Fruit fly (Drosophila melanogaster) whole organism, embryonic: ENCODE measurements around the gene Ccz1.

ENCODE experiments used
- ATbp ChIP-seq: fragments of 200-800 bp; sonication (Bioruptor generic); optimal IDR thresholded peaks from 2 replicates; lab custom pipeline; 2017; ENCODE audit warnings: missing biosample characterization, mild to moderate bottlenecking, missing genetic modification characterization, missing genetic modification reagents
- Adf1 ChIP-seq: fragments of 200-800 bp; sonication (Bioruptor generic); IDR thresholded peaks from 2 replicates; pipeline ENCODE4 v1.3.6; 2022; ENCODE audit warnings: missing biosample characterization, missing genetic modification characterization
- Aef1 ChIP-seq: fragments of 200-800 bp; sonication (Bioruptor generic); IDR thresholded peaks from 3 replicates; pipeline ENCODE4 v1.3.6; 2022; ENCODE audit warnings: missing biosample characterization, missing genetic modification characterization
- CG10366 ChIP-seq: fragments of 200-800 bp; sonication (Bioruptor generic); IDR thresholded peaks from 2 replicates; pipeline ENCODE4 v1.3.6; 2022; ENCODE audit warnings: missing biosample characterization, missing genetic modification characterization
- CG1233 ChIP-seq: fragments of 200-800 bp; sonication (Bioruptor generic); optimal IDR thresholded peaks from 4 replicates; lab custom pipeline; 2018; ENCODE audit warnings: missing biosample characterization, mild to moderate bottlenecking, missing genetic modification characterization
- CG13123 ChIP-seq: fragments of 200-800 bp; sonication (Bioruptor generic); optimal IDR thresholded peaks from 2 replicates; lab custom pipeline; 2016; ENCODE audit warnings: missing biosample characterization, missing genetic modification characterization
- CG14441 ChIP-seq: fragments of 200-800 bp; sonication (Bioruptor generic); IDR thresholded peaks from 2 replicates; pipeline ENCODE4 v1.3.6; 2022; ENCODE audit warnings: missing biosample characterization, missing genetic modification characterization
- CG14667 ChIP-seq: fragments of 200-800 bp; sonication (Bioruptor generic); IDR thresholded peaks from 2 replicates; pipeline ENCODE4 v1.3.6; 2022; ENCODE audit warnings: missing biosample characterization, missing genetic modification characterization
- CG17802 ChIP-seq: fragments of 200-800 bp; sonication (Bioruptor generic); optimal IDR thresholded peaks from 2 replicates; lab custom pipeline; 2018; ENCODE audit warnings: missing biosample characterization, mild to moderate bottlenecking, missing genetic modification characterization, moderate library complexity
- CG18476 ChIP-seq: fragments of 200-800 bp; sonication (Bioruptor generic); optimal IDR thresholded peaks from 2 replicates; lab custom pipeline; 2016; ENCODE audit warnings: missing biosample characterization, mild to moderate bottlenecking, missing genetic modification characterization
- CG31388 ChIP-seq: fragments of 200-800 bp; sonication (Bioruptor generic); optimal IDR thresholded peaks from 2 replicates; lab custom pipeline; 2016; ENCODE audit warnings: missing biosample characterization, missing genetic modification characterization
- CG32767 ChIP-seq: fragments of 200-800 bp; sonication (Bioruptor generic); IDR thresholded peaks from 2 replicates; pipeline ENCODE4 v1.3.6; 2022; ENCODE audit warnings: missing biosample characterization, missing genetic modification characterization
- CG4404 ChIP-seq: fragments of 200-800 bp; sonication (Bioruptor generic); IDR thresholded peaks from 2 replicates; pipeline ENCODE4 v1.3.6; 2022; ENCODE audit warnings: missing biosample characterization, missing genetic modification characterization
- CG7372 ChIP-seq: fragments of 200-800 bp; sonication (Bioruptor generic); IDR thresholded peaks from 2 replicates; pipeline ENCODE4 v1.3.6; 2022; ENCODE audit warnings: missing biosample characterization, missing genetic modification characterization
- CG9609 ChIP-seq: fragments of 200-800 bp; sonication (Bioruptor generic); optimal IDR thresholded peaks from 3 replicates; lab custom pipeline; 2016; ENCODE audit warnings: missing biosample characterization, missing genetic modification characterization
- CG9727 ChIP-seq: fragments of 200-800 bp; sonication (Bioruptor generic); optimal IDR thresholded peaks from 3 replicates; lab custom pipeline; 2017; ENCODE audit warnings: missing biosample characterization, mild to moderate bottlenecking, missing genetic modification characterization
- Camta ChIP-seq: fragments of 200-800 bp; sonication (Bioruptor generic); optimal IDR thresholded peaks from 2 replicates; lab custom pipeline; 2016; ENCODE audit warnings: missing biosample characterization, missing genetic modification characterization
- Dref ChIP-seq: fragments of 200-800 bp; sonication (Bioruptor generic); IDR thresholded peaks from 2 replicates; pipeline ENCODE4 v1.3.6; 2022; ENCODE audit warnings: missing biosample characterization, missing genetic modification characterization
- Drgx ChIP-seq: fragments of 200-800 bp; sonication (Bioruptor generic); IDR thresholded peaks from 2 replicates; pipeline ENCODE4 v1.3.6; 2022; ENCODE audit warnings: missing biosample characterization, missing genetic modification characterization
- Gsc ChIP-seq: fragments of 200-800 bp; sonication (Bioruptor generic); IDR thresholded peaks from 2 replicates; pipeline ENCODE4 v1.3.6; 2022; ENCODE audit warnings: missing biosample characterization, missing genetic modification characterization
- Hey ChIP-seq: fragments of 200-800 bp; sonication (Bioruptor generic); optimal IDR thresholded peaks from 3 replicates; lab custom pipeline; 2018; ENCODE audit warnings: missing biosample characterization, mild to moderate bottlenecking, missing genetic modification characterization
- Kr ChIP-seq: fragments of 200-800 bp; sonication (Bioruptor generic); optimal IDR thresholded peaks from 2 replicates; lab custom pipeline; 2017; ENCODE audit warnings: missing biosample characterization, mild to moderate bottlenecking, missing genetic modification characterization
- NFAT ChIP-seq: fragments of 200-800 bp; sonication (Bioruptor generic); IDR thresholded peaks from 2 replicates; pipeline ENCODE4 v1.3.6; 2022; ENCODE audit warnings: missing biosample characterization, missing genetic modification characterization
- NfI ChIP-seq: fragments of 200-800 bp; sonication (Bioruptor generic); optimal IDR thresholded peaks from 3 replicates; lab custom pipeline; 2018; ENCODE audit warnings: missing biosample characterization, mild to moderate bottlenecking, missing genetic modification characterization, moderate library complexity
- Side ChIP-seq: fragments of 200-800 bp; sonication (Bioruptor generic); optimal IDR thresholded peaks from 2 replicates; lab custom pipeline; 2016; ENCODE audit warnings: missing biosample characterization, missing genetic modification characterization
- Six4 ChIP-seq: fragments of 200-800 bp; sonication (Bioruptor generic); optimal IDR thresholded peaks from 2 replicates; lab custom pipeline; 2016; ENCODE audit warnings: missing biosample characterization, missing genetic modification characterization
- Sox102F ChIP-seq: fragments of 200-800 bp; sonication (Bioruptor generic); optimal IDR thresholded peaks from 2 replicates; lab custom pipeline; 2018; ENCODE audit warnings: missing biosample characterization, mild to moderate bottlenecking, missing genetic modification characterization, moderate library complexity
- Ssrp ChIP-seq: fragments of 200-800 bp; sonication (Bioruptor generic); optimal IDR thresholded peaks from 2 replicates; lab custom pipeline; 2018; ENCODE audit warnings: missing biosample characterization, mild to moderate bottlenecking, missing genetic modification characterization, moderate library complexity
- Tbp ChIP-seq: fragments of >200 bp; optimal IDR thresholded peaks from 2 replicates; lab custom pipeline; 2018; ENCODE audit warnings: missing biosample characterization, missing genetic modification characterization
- Xrp1 ChIP-seq: fragments of 200-800 bp; sonication (Bioruptor generic); IDR thresholded peaks from 2 replicates; pipeline ENCODE4 v1.3.6; 2022; ENCODE audit warnings: missing biosample characterization, missing genetic modification characterization
- amos ChIP-seq: fragments of 200-800 bp; sonication (Bioruptor generic); IDR thresholded peaks from 2 replicates; pipeline ENCODE4 v1.3.6; 2022; ENCODE audit warnings: missing biosample characterization, missing genetic modification characterization; ENCODE audit not compliant: partially characterized antibody
- bbx ChIP-seq: fragments of 200-800 bp; sonication (Bioruptor generic); IDR thresholded peaks from 2 replicates; pipeline ENCODE4 v1.3.6; 2022; ENCODE audit warnings: missing biosample characterization, missing genetic modification characterization; ENCODE audit not compliant: partially characterized antibody
- caup ChIP-seq: fragments of 200-800 bp; sonication (Bioruptor generic); optimal IDR thresholded peaks from 3 replicates; lab custom pipeline; 2017; ENCODE audit warnings: missing biosample characterization, mild to moderate bottlenecking, missing genetic modification characterization, moderate library complexity; ENCODE audit not compliant: severe bottlenecking
- disco-r ChIP-seq: fragments of 200-800 bp; sonication (Bioruptor generic); optimal IDR thresholded peaks from 2 replicates; lab custom pipeline; 2016; ENCODE audit warnings: missing biosample characterization, missing genetic modification characterization
- dmrt11E ChIP-seq: fragments of 200-800 bp; sonication (Bioruptor generic); optimal IDR thresholded peaks from 3 replicates; lab custom pipeline; 2018; ENCODE audit warnings: missing biosample characterization, mild to moderate bottlenecking, missing genetic modification characterization, moderate library complexity
- emc ChIP-seq: fragments of 200-800 bp; sonication (Bioruptor generic); optimal IDR thresholded peaks from 2 replicates; lab custom pipeline; 2016; ENCODE audit warnings: missing biosample characterization, missing genetic modification characterization
- fd3F ChIP-seq: fragments of 200-800 bp; sonication (Bioruptor generic); optimal IDR thresholded peaks from 2 replicates; lab custom pipeline; 2018; ENCODE audit warnings: missing biosample characterization, mild to moderate bottlenecking, missing genetic modification characterization, moderate library complexity
- fru ChIP-seq: fragments of >200 bp; optimal IDR thresholded peaks from 2 replicates; lab custom pipeline; 2017
- gce ChIP-seq: fragments of 200-800 bp; sonication (Bioruptor generic); IDR thresholded peaks from 3 replicates; pipeline ENCODE4 v1.3.6; 2022; ENCODE audit warnings: missing biosample characterization, missing genetic modification characterization
- jumu ChIP-seq: fragments of 200-800 bp; sonication (Bioruptor generic); optimal IDR thresholded peaks from 3 replicates; lab custom pipeline; 2016; ENCODE audit warnings: missing biosample characterization, missing genetic modification characterization
- kah ChIP-seq: fragments of 200-800 bp; sonication (Bioruptor generic); optimal IDR thresholded peaks from 2 replicates; lab custom pipeline; 2018; ENCODE audit warnings: missing biosample characterization, mild to moderate bottlenecking, missing genetic modification characterization
- lov ChIP-seq, 2 experiments: fragments of 200-800 bp in 1 of 2; fragments of >200 bp in 1 of 2; sonication (Bioruptor generic) in 1 of 2; IDR thresholded peaks in 1 of 2; optimal IDR thresholded peaks in 1 of 2; 2 replicates in 1 of 2; 3 replicates in 1 of 2; pipeline versions ENCODE4 v1.3.6 to Lab custom; 2017 to 2022; ENCODE audit warnings: missing biosample characterization in 1 of 2, missing genetic modification characterization in 1 of 2
- nau ChIP-seq: fragments of 200-800 bp; sonication (Bioruptor generic); optimal IDR thresholded peaks from 3 replicates; lab custom pipeline; 2017; ENCODE audit warnings: missing biosample characterization, mild to moderate bottlenecking, missing genetic modification characterization, missing genetic modification reagents
- onecut ChIP-seq: fragments of 200-800 bp; sonication (Bioruptor generic); IDR thresholded peaks from 2 replicates; pipeline ENCODE4 v1.3.6; 2022; ENCODE audit warnings: missing biosample characterization, missing genetic modification characterization
- pan ChIP-seq, 4 experiments: fragments of >200 bp in 3 of 4; fragments of 200-800 bp in 1 of 4; sonication (Bioruptor generic) in 1 of 4; optimal IDR thresholded peaks in 3 of 4; IDR thresholded peaks in 1 of 4; 2 replicates each; pipeline versions ENCODE4 v1.3.6 to Lab custom; 2017 to 2022; ENCODE audit warnings: missing biosample characterization in 2 of 4, missing genetic modification characterization in 2 of 4, mixed read lengths in 1 of 4
- rib ChIP-seq: fragments of 200-800 bp; sonication (Bioruptor generic); IDR thresholded peaks from 2 replicates; pipeline ENCODE4 v1.3.6; 2022; ENCODE audit warnings: missing biosample characterization, missing genetic modification characterization
- salm ChIP-seq: fragments of 200-800 bp; sonication (Bioruptor generic); optimal IDR thresholded peaks from 2 replicates; lab custom pipeline; 2018; ENCODE audit warnings: missing biosample characterization, mild to moderate bottlenecking, missing genetic modification characterization
- scrt ChIP-seq: fragments of 200-800 bp; sonication (Bioruptor generic); optimal IDR thresholded peaks from 2 replicates; lab custom pipeline; 2018; ENCODE audit warnings: missing biosample characterization, mild to moderate bottlenecking, missing genetic modification characterization, moderate library complexity
- ssp ChIP-seq: fragments of 200-800 bp; sonication (Bioruptor generic); IDR thresholded peaks from 2 replicates; pipeline ENCODE4 v1.3.6; 2022; ENCODE audit warnings: missing biosample characterization, missing genetic modification characterization
- trh ChIP-seq: fragments of 200-800 bp; sonication (Bioruptor generic); optimal IDR thresholded peaks from 2 replicates; lab custom pipeline; 2016; ENCODE audit warnings: missing biosample characterization, missing genetic modification characterization
- tx ChIP-seq: fragments of 200-800 bp; sonication (Bioruptor generic); optimal IDR thresholded peaks from 2 replicates; lab custom pipeline; 2016; ENCODE audit warnings: missing biosample characterization, missing genetic modification characterization
- wdn ChIP-seq: fragments of 200-800 bp; sonication (Bioruptor generic); IDR thresholded peaks from 2 replicates; pipeline ENCODE4 v1.3.6; 2022; ENCODE audit warnings: missing biosample characterization, missing genetic modification characterization

Ccz1 gene

dm6 chr3L:3898978-3899377 lies at the start of gene Ccz1 (continued):
- TF ChIP-seq Xrp1 (GFP tag; lab: Robert Waterston, UW) (no peak), salm (tag; lab: Kevin White, UChicago) (peak; percentile 45), gce (GFP tag; lab: Robert Waterston, UW) (no peak), bbx (GFP tag; lab: Robert Waterston, UW) (no peak), nau (GFP tag; lab: Kevin White, UChicago) (peak; percentile 71), onecut (peak; percentile 57), trh (GFP tag; lab: Kevin White, UChicago) (peak; percentile 63), wdn (no peak), dmrt11E (tag; lab: Kevin White, UChicago) (peak; percentile 45), NfI (peak; percentile 65), Six4 (GFP tag; lab: Kevin White, UChicago) (peak; percentile 36), ssp (GFP tag; lab: Robert Waterston, UW) (no peak), CG14441 (GFP tag; lab: Robert Waterston, UW) (no peak), ATbp (GFP tag; lab: Kevin White, UChicago) (peak; percentile 80), Hey (peak; percentile 46), pan (optimal IDR thresholded peaks at IDR 0.05; lab: Kevin White, UChicago) (no peak), pan (GFP tag; optimal IDR thresholded peaks at IDR 0.05 in 1 of 2, IDR thresholded peaks at IDR 0.05 in 1 of 2) (no peak), Side (GFP tag; lab: Kevin White, UChicago) (peak; percentile 57), NFAT (GFP tag; lab: Robert Waterston, UW) (no peak), rib (GFP tag; lab: Robert Waterston, UW) (no peak), Tbp (GFP tag; lab: Kevin White, UChicago) (no peak), CG9609 (GFP tag; lab: Kevin White, UChicago) (peak; percentile 61), kah (GFP tag; lab: Kevin White, UChicago) (no peak), emc (GFP tag; lab: Kevin White, UChicago) (peak; percentile 49), Camta (GFP tag; lab: Kevin White, UChicago) (peak; percentile 79), CG9727 (GFP tag; lab: Kevin White, UChicago) (peak; percentile 71), CG32767 (no peak), amos (GFP tag; lab: Robert Waterston, UW) (no peak), scrt (GFP tag; lab: Kevin White, UChicago) (no peak), caup (GFP tag; lab: Kevin White, UChicago) (peak; percentile 66), Sox102F (GFP tag; lab: Kevin White, UChicago) (peak; percentile 65), CG13123 (peak; percentile 82), Aef1 (GFP tag; lab: Robert Waterston, UW) (no peak), lov (optimal IDR thresholded peaks at IDR 0.05; lab: Kevin White, UChicago) (no peak), lov (GFP tag; IDR thresholded peaks at IDR 0.05; lab: Robert Waterston, UW) (no peak), fd3F (peak; percentile 58), Drgx (GFP tag; lab: Robert Waterston, UW) (no peak), CG18476 (peak; percentile 54), CG7372 (GFP tag; lab: Robert Waterston, UW) (no peak), CG17802 (tag; lab: Kevin White, UChicago) (peak; percentile 32), tx (GFP tag; lab: Kevin White, UChicago) (peak; percentile 76), CG1233 (peak; percentile 63), disco-r (GFP tag; lab: Kevin White, UChicago) (peak; percentile 34), CG31388 (GFP tag; lab: Kevin White, UChicago) (peak; percentile 6), Gsc (GFP tag; lab: Robert Waterston, UW) (no peak), Ssrp (tag; lab: Kevin White, UChicago) (no peak), fru (lab: Kevin White, UChicago) (no peak), CG4404 (GFP tag; lab: Robert Waterston, UW) (no peak), Adf1 (GFP tag; lab: Robert Waterston, UW) (no peak), Dref (no peak), jumu (GFP tag; lab: Kevin White, UChicago) (peak; percentile 61), Kr (GFP tag; lab: Kevin White, UChicago) (no peak), CG14667 (GFP tag; lab: Robert Waterston, UW) (no peak), CG10366 (no peak)
